Worm (Caenorhabditis elegans) whole organism, L2 larva: ENCODE data around the gene T28C12.1.

ENCODE experiments used
- C34F6.9 ChIP-seq: fragments of 150-350 bp; optimal IDR thresholded peaks from 2 replicates; lab custom pipeline; 2014; ENCODE audit warnings: missing biosample characterization, missing genetic modification characterization
- Y55F3AM.14 ChIP-seq: fragments of 200-800 bp; sonication (Bioruptor generic); optimal IDR thresholded peaks from 2 replicates; lab custom pipeline; 2018; ENCODE audit warnings: mild to moderate bottlenecking, missing genetic modification characterization, missing compliant biosample characterization
- ZK546.5 ChIP-seq: sonication (generic microtip); optimal IDR thresholded peaks from 2 replicates; lab custom pipeline; 2017; ENCODE audit warnings: missing biosample characterization, missing genetic modification characterization
- alr-1 ChIP-seq: fragments of 150-350 bp; optimal IDR thresholded peaks from 2 replicates; lab custom pipeline; 2014; ENCODE audit warnings: missing biosample characterization, missing genetic modification characterization
- ama-1 ChIP-seq: fragments of 150-350 bp; optimal IDR thresholded peaks from 2 replicates; lab custom pipeline; 2018; ENCODE audit warnings: inconsistent platforms
- blmp-1 ChIP-seq: sonication (generic microtip); optimal IDR thresholded peaks from 2 replicates; lab custom pipeline; 2017; ENCODE audit warnings: missing genetic modification characterization, mild to moderate bottlenecking, missing compliant biosample characterization, antibody characterized with exemption, moderate library complexity; ENCODE audit not compliant: insufficient read depth
- ceh-16 ChIP-seq: fragments of 150-350 bp; optimal IDR thresholded peaks from 2 replicates; lab custom pipeline; 2014; ENCODE audit warnings: missing biosample characterization, missing genetic modification characterization
- ceh-82 ChIP-seq: fragments of 150-350 bp; optimal IDR thresholded peaks from 2 replicates; lab custom pipeline; 2014; ENCODE audit warnings: missing biosample characterization, missing genetic modification characterization
- crh-2 ChIP-seq: sonication (generic microtip); optimal IDR thresholded peaks from 2 replicates; lab custom pipeline; 2017; ENCODE audit warnings: missing biosample characterization, missing genetic modification characterization
- dmd-4 ChIP-seq: sonication (generic microtip); optimal IDR thresholded peaks from 2 replicates; lab custom pipeline; 2017; ENCODE audit warnings: missing biosample characterization, missing genetic modification characterization
- elt-1 ChIP-seq: fragments of 150-350 bp; optimal IDR thresholded peaks from 2 replicates; lab custom pipeline; 2014; ENCODE audit warnings: missing biosample characterization, missing genetic modification characterization
- fos-1 ChIP-seq: fragments of 150-350 bp; optimal IDR thresholded peaks from 2 replicates; lab custom pipeline; 2014; ENCODE audit warnings: missing biosample characterization, missing genetic modification characterization
- gmeb-1 ChIP-seq: fragments of 150-350 bp; optimal IDR thresholded peaks from 2 replicates; lab custom pipeline; 2014; ENCODE audit warnings: missing biosample characterization, missing genetic modification characterization
- lin-11 ChIP-seq: fragments of 150-350 bp; sonication (generic microtip); optimal IDR thresholded peaks from 2 replicates; lab custom pipeline; 2014; ENCODE audit warnings: missing biosample characterization, missing genetic modification characterization, inconsistent platforms, mixed read lengths
- lin-13 ChIP-seq: fragments of 150-350 bp; optimal IDR thresholded peaks from 2 replicates; lab custom pipeline; 2014; ENCODE audit warnings: missing biosample characterization, missing genetic modification reagents, missing genetic modification characterization
- nhr-10 ChIP-seq: sonication (generic microtip); optimal IDR thresholded peaks from 2 replicates; lab custom pipeline; 2017; ENCODE audit warnings: missing biosample characterization, missing genetic modification characterization
- nhr-11 ChIP-seq: fragments of 150-350 bp; optimal IDR thresholded peaks from 2 replicates; lab custom pipeline; 2014; ENCODE audit warnings: missing biosample characterization, missing genetic modification characterization
- nhr-12 ChIP-seq: fragments of 150-350 bp; optimal IDR thresholded peaks from 2 replicates; lab custom pipeline; 2014; ENCODE audit warnings: missing biosample characterization, missing genetic modification characterization
- nhr-129 ChIP-seq: fragments of 150-350 bp; optimal IDR thresholded peaks from 2 replicates; lab custom pipeline; 2014; ENCODE audit warnings: missing biosample characterization, missing genetic modification characterization
- nhr-237 ChIP-seq: fragments of 150-350 bp; optimal IDR thresholded peaks from 2 replicates; lab custom pipeline; 2014; ENCODE audit warnings: missing biosample characterization, missing genetic modification characterization
- nhr-25 ChIP-seq: fragments of 150-350 bp; sonication (generic microtip); optimal IDR thresholded peaks from 3 replicates; lab custom pipeline; 2014; ENCODE audit warnings: missing biosample characterization, missing genetic modification characterization
- nhr-77 ChIP-seq: fragments of 150-350 bp; optimal IDR thresholded peaks from 2 replicates; lab custom pipeline; 2014; ENCODE audit warnings: missing biosample characterization, missing genetic modification characterization
- sma-9 ChIP-seq, 2 experiments: fragments of 150-350 bp in 1 of 2; sonication (generic microtip) in 1 of 2; optimal IDR thresholded peaks; 2 replicates each; lab custom pipeline; 2014 to 2016; ENCODE audit warnings: missing genetic modification characterization in 2 of 2, mild to moderate bottlenecking in 1 of 2, missing biosample characterization in 1 of 2, missing compliant biosample characterization in 1 of 2, missing genetic modification reagents in 1 of 2, moderate library complexity in 1 of 2
- unc-39 ChIP-seq: fragments of 150-350 bp; optimal IDR thresholded peaks from 2 replicates; lab custom pipeline; 2014; ENCODE audit warnings: missing biosample characterization, missing genetic modification characterization
- unc-55 ChIP-seq: fragments of 150-350 bp; sonication (generic microtip); optimal IDR thresholded peaks from 3 replicates; lab custom pipeline; 2014; ENCODE audit warnings: missing biosample characterization, missing genetic modification reagents, missing genetic modification characterization
- unc-62 ChIP-seq: fragments of 150-350 bp; optimal IDR thresholded peaks from 2 replicates; lab custom pipeline; 2014; ENCODE audit warnings: missing biosample characterization, missing genetic modification reagents, missing genetic modification characterization
- zag-1 ChIP-seq: fragments of 150-350 bp; optimal IDR thresholded peaks from 2 replicates; lab custom pipeline; 2014; ENCODE audit warnings: missing biosample characterization, missing genetic modification characterization
- ztf-1 ChIP-seq: fragments of 200-800 bp; sonication (Bioruptor generic); conservative IDR thresholded peaks from 2 replicates; pipeline ENCODE4 v1.3.6; 2022; ENCODE audit warnings: missing genetic modification characterization, missing compliant biosample characterization

T28C12.1 gene

ce11 chrV:6331607-6332006 is at the start of gene T28C12.1:
Gene T28C12.1 (plus strand): TSS chrV:6331907.
- TF ChIP-seq sma-9 (GFP tag; optimal IDR thresholded peaks at IDR 0.05; lab: Kevin White, UChicago) (no peak), sma-9 (tag; optimal IDR thresholded peaks at IDR 0.05; lab: Kevin White, UChicago) (no peak), ceh-16 (tag; lab: Kevin White, UChicago) (no peak), ZK546.5 (tag; lab: Kevin White, UChicago) (no peak), nhr-237 (tag; lab: Kevin White, UChicago) (no peak), blmp-1 (tag; lab: Kevin White, UChicago) (no peak), elt-1 (tag; lab: Kevin White, UChicago) (no peak), nhr-12 (no peak), nhr-77 (tag; lab: Kevin White, UChicago) (no peak), alr-1 (no peak), C34F6.9 (tag; lab: Kevin White, UChicago) (no peak), ceh-82 (tag; lab: Kevin White, UChicago) (no peak), dmd-4 (no peak)
- TF ChIP-seq, all 48 proteins: peak for 0

- TF ChIP-seq zag-1 (tag; lab: Kevin White, UChicago) = no peak
- TF ChIP-seq ZK546.5 (tag; lab: Kevin White, UChicago) = no peak
- no peak for TF ChIP-seq nhr-77 (tag; lab: Kevin White, UChicago)
- TF ChIP-seq nhr-12 = no peak
- no peak for TF ChIP-seq nhr-237 (tag; lab: Kevin White, UChicago)
- no peak for TF ChIP-seq gmeb-1
- TF ChIP-seq lin-11 (tag; lab: Kevin White, UChicago) = no peak
Observed at ce11 chrV:6286343-6286742, 45.4 kb upstream of the T28C12.1 start, which contains the start of gene srn-1. Gene srn-1 (minus strand): TSS chrV:6286443.

- no peak for TF ChIP-seq ceh-82 (tag; lab: Kevin White, UChicago)
- no peak for TF ChIP-seq nhr-237 (tag; lab: Kevin White, UChicago)
- TF ChIP-seq Y55F3AM.14 (GFP tag; lab: Kevin White, UChicago) = no peak
- no peak for TF ChIP-seq ceh-16 (tag; lab: Kevin White, UChicago)
- TF ChIP-seq ZK546.5 (tag; lab: Kevin White, UChicago) = no peak
- TF ChIP-seq C34F6.9 (tag; lab: Kevin White, UChicago) = no peak
- TF ChIP-seq ztf-1 (GFP tag; lab: Robert Waterston, UW) = no peak
- no peak for TF ChIP-seq lin-13 (GFP tag; lab: Kevin White, UChicago)
- no peak for TF ChIP-seq nhr-25 (tag; lab: Kevin White, UChicago)
- no peak for TF ChIP-seq nhr-11 (tag; lab: Kevin White, UChicago)
Observed at ce11 chrV:6288607-6289006, 43.1 kb upstream of the T28C12.1 start, which contains the start of gene K12B6.11. Gene K12B6.11 (plus strand): TSS chrV:6288907.

- TF ChIP-seq sma-9 (GFP tag; optimal IDR thresholded peaks at IDR 0.05; lab: Kevin White, UChicago) = peak; percentile 15
- no peak for TF ChIP-seq sma-9 (tag; optimal IDR thresholded peaks at IDR 0.05; lab: Kevin White, UChicago)
- TF ChIP-seq nhr-77 (tag; lab: Kevin White, UChicago) = no peak
- no peak for TF ChIP-seq nhr-237 (tag; lab: Kevin White, UChicago)
- TF ChIP-seq ama-1 (lab: Kevin White, UChicago) = no peak
- TF ChIP-seq crh-2 (tag; lab: Kevin White, UChicago) = peak; percentile 41
- TF ChIP-seq, all 48 proteins: peak for 2
Observed at ce11 chrV:6291301-6291700, 40.4 kb upstream of the T28C12.1 start.

- no peak for TF ChIP-seq unc-62
- peak; percentile 41 for TF ChIP-seq fos-1
- TF ChIP-seq ceh-16 (tag; lab: Kevin White, UChicago) = no peak
- TF ChIP-seq crh-2 (tag; lab: Kevin White, UChicago) = peak; percentile 46
- TF ChIP-seq, all 48 proteins: peak for 2
Observed at ce11 chrV:6292401-6292800, 39.3 kb upstream of the T28C12.1 start, which contains the start of gene K12B6.9. Gene K12B6.9 (minus strand): TSS chrV:6292666.

ce11 chrV:6301046-6301445 is 30.7 kb upstream of the T28C12.1 start:
- no peak for TF ChIP-seq ceh-82 (tag; lab: Kevin White, UChicago)
- TF ChIP-seq nhr-10 (tag; lab: Kevin White, UChicago) = no peak
- TF ChIP-seq sma-9 (GFP tag; optimal IDR thresholded peaks at IDR 0.05; lab: Kevin White, UChicago) = no peak
- TF ChIP-seq sma-9 (tag; optimal IDR thresholded peaks at IDR 0.05; lab: Kevin White, UChicago) = no peak
- TF ChIP-seq nhr-237 (tag; lab: Kevin White, UChicago) = no peak
- no peak for TF ChIP-seq crh-2 (tag; lab: Kevin White, UChicago)
- no peak for TF ChIP-seq Y55F3AM.14 (GFP tag; lab: Kevin White, UChicago)
- TF ChIP-seq dmd-4 = no peak
- no peak for TF ChIP-seq unc-55 (GFP tag; lab: Kevin White, UChicago)
- no peak for TF ChIP-seq zag-1 (tag; lab: Kevin White, UChicago)
- TF ChIP-seq ztf-1 (GFP tag; lab: Robert Waterston, UW) = no peak
- no peak for TF ChIP-seq unc-39 (tag; lab: Kevin White, UChicago)
- no peak for TF ChIP-seq nhr-129 (tag; lab: Kevin White, UChicago)
